Worm (Caenorhabditis elegans): ENCODE results near the gene Y58A7A.4.

ce11 chrV:5046103-5046502 lies 38.7 kb downstream of the Y58A7A.4 start, which contains the start of gene exc-14:
- TF ChIP-seq mep-1 (tag; optimal IDR thresholded peaks at IDR 0.05) (no peak), snpc-4 (tag; optimal IDR thresholded peaks at IDR 0.05) (no peak), nhr-28 (tag; optimal IDR thresholded peaks at IDR 0.05) (no peak), nhr-76 (tag; optimal IDR thresholded peaks at IDR 0.05) (no peak)
